Fruit fly (Drosophila melanogaster): ENCODE results near the gene CG11898.
A peak's percentile ranks its signal among the peaks of the same experiment; 100 is the strongest.

CG11898 gene

DNA sequence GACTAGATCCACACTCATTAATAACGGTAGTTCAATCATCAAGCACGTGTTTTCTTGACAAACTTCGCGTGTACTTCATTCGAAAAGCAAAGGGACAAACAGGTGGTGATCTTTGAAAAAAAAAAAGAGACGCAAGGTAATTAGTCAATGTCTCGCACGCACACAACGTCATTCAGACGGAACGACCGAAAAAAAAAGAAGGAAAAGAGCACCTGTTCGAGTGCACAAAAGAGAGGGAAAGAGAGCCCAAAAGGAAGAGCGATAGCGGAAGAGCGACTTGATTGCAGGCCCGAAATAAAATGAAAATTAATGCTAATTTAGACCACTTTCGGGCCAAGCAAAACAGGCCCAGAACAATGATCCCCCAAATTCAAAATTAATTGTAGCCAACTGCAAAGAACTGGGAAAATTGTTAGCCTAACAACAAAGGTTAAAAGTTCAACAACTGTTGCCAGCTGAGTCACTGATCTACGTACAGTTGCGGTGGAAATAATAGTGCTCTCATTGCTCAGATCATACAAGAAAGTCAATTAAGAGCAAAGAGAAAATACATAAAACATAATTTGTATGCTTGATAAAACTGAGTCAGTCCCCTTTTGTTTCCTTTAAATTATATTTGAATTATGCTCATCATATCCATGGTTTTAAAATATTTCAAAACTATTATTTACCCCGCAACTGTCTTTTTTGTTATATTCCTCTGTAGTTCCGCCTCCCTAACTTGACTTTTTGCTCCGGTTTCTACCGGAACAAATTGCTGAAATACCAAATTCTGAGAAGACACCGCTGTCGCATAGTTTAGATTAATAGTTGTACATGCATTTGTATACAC lies 50.4 kb downstream of the CG11898 start:
- TF ChIP-seq Hnf4 (GFP tag; optimal IDR thresholded peaks at IDR 0.05): no peak
- peak; percentile 57 for TF ChIP-seq Dif (GFP tag; optimal IDR thresholded peaks at IDR 0.05; ENCODE audit: partially characterized antibody)

DNA sequence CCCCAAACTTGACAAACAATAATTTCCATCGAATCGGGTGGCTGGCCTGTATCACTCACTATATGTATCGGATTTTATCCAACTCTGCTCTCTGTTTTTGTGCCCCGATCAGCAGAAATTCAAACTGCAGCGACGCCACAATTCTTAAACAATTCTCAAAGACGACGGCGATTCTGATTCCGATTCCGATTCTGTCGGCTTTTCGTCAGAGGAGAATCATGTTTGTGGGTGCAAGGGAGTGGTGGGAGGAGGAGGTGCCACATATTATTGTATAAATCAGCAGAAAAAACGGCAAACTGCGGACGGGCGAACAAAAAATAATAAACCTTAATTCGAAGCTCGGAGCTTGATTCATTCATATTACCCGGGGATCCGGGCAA lies 51.0 kb downstream of the CG11898 start:
- TF ChIP-seq jim (GFP tag; optimal IDR thresholded peaks at IDR 0.05): no peak
- no peak for TF ChIP-seq Jra (GFP tag; optimal IDR thresholded peaks at IDR 0.05)
- TF ChIP-seq CG32264 (GFP tag; optimal IDR thresholded peaks at IDR 0.05): no peak

DNA sequence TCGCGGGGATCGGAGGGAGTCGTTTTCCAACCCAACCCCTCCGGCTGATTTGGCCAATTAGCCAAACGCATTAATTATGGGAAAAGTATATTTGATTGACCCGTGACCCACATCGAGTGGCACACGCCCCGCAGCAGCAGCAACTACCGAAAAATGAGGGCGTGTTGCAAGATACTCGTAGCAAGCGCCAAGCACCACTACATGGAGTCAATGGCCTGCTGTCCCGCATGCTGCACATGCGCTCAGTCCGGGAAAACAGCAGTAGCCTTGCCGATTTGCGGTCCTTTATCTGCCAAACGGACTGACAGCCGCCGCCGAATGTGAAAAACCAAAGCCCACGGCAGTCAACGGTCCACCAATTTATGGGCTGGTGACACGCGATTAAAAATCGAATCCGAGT lies 51.9 kb downstream of the CG11898 start:
- TF ChIP-seq foxo (GFP tag; optimal IDR thresholded peaks at IDR 0.05) (no peak), Vsx2 (GFP tag; optimal IDR thresholded peaks at IDR 0.05; ENCODE audit: partially characterized antibody) (no peak), tai (GFP tag; optimal IDR thresholded peaks at IDR 0.05) (no peak), Jra (GFP tag; optimal IDR thresholded peaks at IDR 0.05) (no peak), GATAd (GFP tag; optimal IDR thresholded peaks at IDR 0.05) (no peak), ey (GFP tag; optimal IDR thresholded peaks at IDR 0.05) (no peak), N (GFP tag; optimal IDR thresholded peaks at IDR 0.05) (no peak), psq (GFP tag; optimal IDR thresholded peaks at IDR 0.05) (no peak), Sp1 (GFP tag; optimal IDR thresholded peaks at IDR 0.05) (no peak), Hnf4 (GFP tag; optimal IDR thresholded peaks at IDR 0.05) (no peak), lola (GFP tag; optimal IDR thresholded peaks at IDR 0.05) (no peak), h (GFP tag; optimal IDR thresholded peaks at IDR 0.05) (no peak), HLH106 (tag; optimal IDR thresholded peaks at IDR 0.05) (no peak), dsf (GFP tag; optimal IDR thresholded peaks at IDR 0.05; ENCODE audit: borderline replicate concordance) (no peak), dmrt93B (GFP tag; optimal IDR thresholded peaks at IDR 0.05) (no peak), Rel (GFP tag; optimal IDR thresholded peaks at IDR 0.05) (no peak), Rel (tag; optimal IDR thresholded peaks at IDR 0.05) (no peak), pan (optimal IDR thresholded peaks at IDR 0.05) (no peak), CG32264 (GFP tag; optimal IDR thresholded peaks at IDR 0.05) (no peak), fru (GFP tag; optimal IDR thresholded peaks at IDR 0.05) (no peak)

DNA sequence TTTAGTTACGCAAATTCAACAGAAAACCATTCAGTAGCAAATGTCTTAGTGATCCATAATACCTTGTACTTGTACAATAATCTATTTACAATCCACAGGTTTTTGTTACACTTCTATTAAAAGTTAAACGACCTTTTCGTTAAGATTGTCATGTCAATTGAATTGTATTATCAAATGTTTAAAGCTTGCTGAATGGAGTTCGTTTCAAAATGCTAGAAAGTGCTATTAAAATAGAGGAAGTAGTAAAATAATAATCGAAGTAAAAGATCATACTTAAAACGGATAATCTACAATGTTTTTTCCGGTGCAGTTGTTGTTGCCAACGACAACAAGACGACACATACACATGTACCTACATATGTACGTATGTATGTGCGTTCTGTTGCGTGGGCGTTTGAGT lies 52.6 kb downstream of the CG11898 start:
- no peak for TF ChIP-seq woc (GFP tag; optimal IDR thresholded peaks at IDR 0.05)
- no peak for TF ChIP-seq fru (GFP tag; optimal IDR thresholded peaks at IDR 0.05)
- TF ChIP-seq lola (GFP tag; optimal IDR thresholded peaks at IDR 0.05): no peak
- TF ChIP-seq Dif (GFP tag; optimal IDR thresholded peaks at IDR 0.05; ENCODE audit: partially characterized antibody): no peak
- TF ChIP-seq foxo (GFP tag; optimal IDR thresholded peaks at IDR 0.05): no peak
- TF ChIP-seq Hnf4 (GFP tag; optimal IDR thresholded peaks at IDR 0.05): no peak
- no peak for TF ChIP-seq sage (GFP tag; optimal IDR thresholded peaks at IDR 0.05)
- TF ChIP-seq h (GFP tag; optimal IDR thresholded peaks at IDR 0.05): no peak
- no peak for TF ChIP-seq rgr (GFP tag; optimal IDR thresholded peaks at IDR 0.05)
- no peak for TF ChIP-seq pan (optimal IDR thresholded peaks at IDR 0.05)
- no peak for TF ChIP-seq OdsH (GFP tag; optimal IDR thresholded peaks at IDR 0.05)
- no peak for TF ChIP-seq usp (GFP tag; optimal IDR thresholded peaks at IDR 0.05)
- no peak for TF ChIP-seq ey (GFP tag; optimal IDR thresholded peaks at IDR 0.05)
- no peak for TF ChIP-seq Vsx2 (GFP tag; optimal IDR thresholded peaks at IDR 0.05; ENCODE audit: partially characterized antibody)
- no peak for TF ChIP-seq Hr78 (GFP tag; optimal IDR thresholded peaks at IDR 0.05)
- no peak for TF ChIP-seq GATAd (GFP tag; optimal IDR thresholded peaks at IDR 0.05)
- TF ChIP-seq CG9705 (GFP tag; optimal IDR thresholded peaks at IDR 0.05): no peak

DNA sequence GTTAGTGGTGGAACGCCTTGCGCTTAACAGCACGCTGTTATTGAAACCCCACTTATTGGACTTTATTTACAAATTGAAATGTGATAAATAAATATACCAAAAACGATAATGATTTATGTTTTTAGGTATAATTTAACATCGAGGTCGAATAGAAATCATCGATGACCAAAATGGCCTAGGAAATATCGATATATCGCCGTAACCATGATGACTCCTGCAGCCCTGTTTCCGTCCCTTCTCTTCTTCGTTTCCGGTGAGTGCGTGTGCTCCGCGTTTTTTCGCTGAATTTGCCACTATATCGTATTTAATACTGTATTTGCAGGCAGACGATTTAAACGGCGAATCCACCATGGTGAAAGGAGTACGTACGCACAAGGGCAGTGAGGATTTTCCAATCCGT lies 54.5 kb downstream of the CG11898 start, which contains the start of gene eEF1gamma:
TSS of gene eEF1gamma (plus strand) at position 225 of the 400 bp plus-strand sequence.
- TF ChIP-seq Jra (GFP tag; optimal IDR thresholded peaks at IDR 0.05) (no peak), Hr83 (GFP tag; optimal IDR thresholded peaks at IDR 0.05; ENCODE audit: poor library complexity, severe bottlenecking) (peak; percentile 93), usp (GFP tag; optimal IDR thresholded peaks at IDR 0.05) (no peak), woc (GFP tag; optimal IDR thresholded peaks at IDR 0.05) (no peak), brk (GFP tag; optimal IDR thresholded peaks at IDR 0.05) (no peak), Myc (optimal IDR thresholded peaks at IDR 0.05) (peak; percentile 50), sage (GFP tag; optimal IDR thresholded peaks at IDR 0.05) (peak; percentile 46), pan (optimal IDR thresholded peaks at IDR 0.05) (no peak), Dif (GFP tag; optimal IDR thresholded peaks at IDR 0.05; ENCODE audit: partially characterized antibody) (peak; percentile 38), rgr (GFP tag; optimal IDR thresholded peaks at IDR 0.05) (peak; percentile 95), CG32264 (GFP tag; optimal IDR thresholded peaks at IDR 0.05) (peak; percentile 78), ey (GFP tag; optimal IDR thresholded peaks at IDR 0.05) (peak; percentile 77), OdsH (GFP tag; optimal IDR thresholded peaks at IDR 0.05) (peak; percentile 90), jim (GFP tag; optimal IDR thresholded peaks at IDR 0.05) (no peak), dmrt93B (GFP tag; optimal IDR thresholded peaks at IDR 0.05) (peak; percentile 96), h (GFP tag; optimal IDR thresholded peaks at IDR 0.05) (peak; percentile 91), foxo (GFP tag; optimal IDR thresholded peaks at IDR 0.05) (peak; percentile 61 to 87), dsf (GFP tag; optimal IDR thresholded peaks at IDR 0.05; ENCODE audit: borderline replicate concordance) (no peak), tai (GFP tag; optimal IDR thresholded peaks at IDR 0.05) (no peak), Hr78 (GFP tag; optimal IDR thresholded peaks at IDR 0.05) (no peak), fru (GFP tag; optimal IDR thresholded peaks at IDR 0.05) (peak; percentile 86), Vsx2 (GFP tag; optimal IDR thresholded peaks at IDR 0.05; ENCODE audit: partially characterized antibody) (no peak), CG9705 (GFP tag; optimal IDR thresholded peaks at IDR 0.05) (peak; percentile 97), CrebA (GFP tag; optimal IDR thresholded peaks at IDR 0.05; ENCODE audit: borderline replicate concordance) (no peak), HLH106 (tag; optimal IDR thresholded peaks at IDR 0.05) (peak; percentile 88), Sp1 (GFP tag; optimal IDR thresholded peaks at IDR 0.05) (peak; percentile 94), Abd-B (GFP tag; optimal IDR thresholded peaks at IDR 0.05) (no peak), Dfd (GFP tag; optimal IDR thresholded peaks at IDR 0.05) (no peak), GATAd (GFP tag; optimal IDR thresholded peaks at IDR 0.05) (peak; percentile 14), N (GFP tag; optimal IDR thresholded peaks at IDR 0.05) (no peak), lola (GFP tag; optimal IDR thresholded peaks at IDR 0.05) (no peak), psq (GFP tag; optimal IDR thresholded peaks at IDR 0.05) (peak; percentile 80), Mio (GFP tag; optimal IDR thresholded peaks at IDR 0.05) (peak; percentile 83)

Measured in whole organism, wandering third instar larva.